ENCODE assay signal across 4 worm cellular contexts in the genomic region with DNA sequence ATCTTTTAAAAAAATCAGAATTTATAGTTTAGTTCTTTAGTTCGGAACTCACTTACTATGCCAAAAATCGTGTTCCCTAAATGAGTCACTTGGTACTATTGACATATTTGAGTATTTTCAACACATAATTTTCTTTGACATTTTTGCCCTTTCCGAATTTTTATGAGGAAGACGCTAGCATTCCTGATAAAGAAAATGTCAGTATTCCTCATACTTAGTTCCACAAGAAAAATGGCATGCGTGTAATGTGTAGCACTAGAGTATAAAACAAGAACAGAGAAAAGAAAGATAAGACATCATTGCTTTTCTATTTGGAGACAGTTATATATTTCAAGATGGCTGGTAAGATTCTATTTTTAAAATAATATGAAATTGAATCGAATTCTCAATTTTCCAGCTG.
TF ChIP-seq lines count a peak whose summit lies in the region.

A gene (plus strand): TSS at position 336 of the 400 bp plus-strand sequence.

TF ChIP-seq in whole organism, L2 larva, 48 proteins besides CTCF, POLR2A, EP300 and RAD21:
- peak; percentile 76 for TF ChIP-seq fos-1 (tag; optimal IDR thresholded peaks at IDR 0.05; lab: Kevin White, UChicago)
- TF ChIP-seq skn-1 (tag; optimal IDR thresholded peaks at IDR 0.05; lab: Kevin White, UChicago) = no peak

TF ChIP-seq in whole organism, L3 larva, 47 proteins besides CTCF, POLR2A, EP300 and RAD21:
- TF ChIP-seq elt-2 (tag; optimal IDR thresholded peaks at IDR 0.05; lab: Kevin White, UChicago) = peak; percentile 19
- no peak for TF ChIP-seq nfya-1 (tag; optimal IDR thresholded peaks at IDR 0.05; lab: Kevin White, UChicago; ENCODE audit: insufficient read depth)
- no peak for TF ChIP-seq elt-1 (tag; optimal IDR thresholded peaks at IDR 0.05; lab: Kevin White, UChicago)
- no peak for TF ChIP-seq nhr-77 (tag; optimal IDR thresholded peaks at IDR 0.05; lab: Kevin White, UChicago)
- TF ChIP-seq mdl-1 (tag; optimal IDR thresholded peaks at IDR 0.05; lab: Kevin White, UChicago) = no peak

TF ChIP-seq in whole organism, L4 larva, 104 proteins besides CTCF, POLR2A, EP300 and RAD21:
- TF ChIP-seq zfp-3 (GFP tag; conservative IDR thresholded peaks at IDR 0.05; lab: Robert Waterston, UW) (no peak), T20F7.1 (GFP tag; optimal IDR thresholded peaks at IDR 0.05; lab: Kevin White, UChicago) (peak; percentile 25), dpl-1 (GFP tag; optimal IDR thresholded peaks at IDR 0.05; lab: Kevin White, UChicago) (no peak), nhr-102 (tag; optimal IDR thresholded peaks at IDR 0.05; lab: Kevin White, UChicago) (no peak), mdl-1 (tag; optimal IDR thresholded peaks at IDR 0.05; lab: Kevin White, UChicago) (no peak), duxl-1 (tag; optimal IDR thresholded peaks at IDR 0.05; lab: Kevin White, UChicago; ENCODE audit: poor library complexity) (no peak), nhr-28 (tag; optimal IDR thresholded peaks at IDR 0.05; lab: Kevin White, UChicago) (peak; percentile 61), ceh-62 (tag; optimal IDR thresholded peaks at IDR 0.05; lab: Kevin White, UChicago) (no peak), dve-1 (tag; optimal IDR thresholded peaks at IDR 0.05; lab: Kevin White, UChicago; ENCODE audit: insufficient read depth) (peak; percentile 19), ceh-32 (tag; optimal IDR thresholded peaks at IDR 0.05; lab: Kevin White, UChicago; ENCODE audit: poor library complexity) (no peak), mxl-2 (GFP tag; conservative IDR thresholded peaks at IDR 0.05; lab: Robert Waterston, UW) (no peak), skn-1 (tag; optimal IDR thresholded peaks at IDR 0.05; lab: Kevin White, UChicago) (no peak), nhr-48 (tag; optimal IDR thresholded peaks at IDR 0.05; lab: Kevin White, UChicago) (no peak), pqm-1 (tag; optimal IDR thresholded peaks at IDR 0.05; lab: Kevin White, UChicago) (peak; percentile 47), dmd-6 (GFP tag; IDR thresholded peaks at IDR 0.05; lab: Robert Waterston, UW) (peak; percentile 37; the same call in 1 of the 2 replicates)

TF ChIP-seq in whole organism, young adult, 124 proteins besides CTCF, POLR2A, EP300 and RAD21:
- TF ChIP-seq unc-62 (GFP tag; optimal IDR thresholded peaks at IDR 0.05; lab: Kevin White, UChicago) = no peak
- peak; percentile 67 for TF ChIP-seq nhr-80 (tag; optimal IDR thresholded peaks at IDR 0.05; lab: Kevin White, UChicago)
